Worm (Caenorhabditis elegans): Measurements from ENCODE around the gene srv-6.

srv-6 gene

DNA sequence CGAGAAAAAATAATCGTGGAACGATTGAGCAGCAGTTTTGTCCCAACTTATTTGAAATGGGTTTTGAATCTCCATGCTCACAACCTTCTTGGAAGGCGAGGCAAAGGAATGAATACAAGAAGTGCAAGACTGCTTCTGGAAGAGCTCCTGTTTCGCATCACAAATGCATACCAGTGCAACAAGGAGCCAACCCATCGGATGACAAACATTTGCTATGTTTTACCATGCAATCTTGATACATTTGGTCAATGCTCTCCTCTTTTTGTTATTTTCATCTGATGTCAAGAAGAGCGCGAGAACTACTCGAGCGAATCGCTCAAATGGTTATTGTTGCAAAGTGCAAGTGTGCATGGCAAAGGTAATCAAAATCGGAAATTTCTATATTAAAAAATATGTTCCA lies 17.3 kb downstream of the srv-6 start, which contains the start of gene mec-18:
mec-18 (minus strand) TSS at position 101 of the 400 bp plus-strand sequence.
- no peak for TF ChIP-seq ztf-11 (tag; optimal IDR thresholded peaks at IDR 0.05)
- TF ChIP-seq unc-30 (tag; optimal IDR thresholded peaks at IDR 0.05), result no peak
- TF ChIP-seq mdl-1 (tag; optimal IDR thresholded peaks at IDR 0.05), result no peak
- no peak for TF ChIP-seq sox-4 (tag; optimal IDR thresholded peaks at IDR 0.05)
- TF ChIP-seq lin-13 (GFP tag; optimal IDR thresholded peaks at IDR 0.05), result no peak

DNA sequence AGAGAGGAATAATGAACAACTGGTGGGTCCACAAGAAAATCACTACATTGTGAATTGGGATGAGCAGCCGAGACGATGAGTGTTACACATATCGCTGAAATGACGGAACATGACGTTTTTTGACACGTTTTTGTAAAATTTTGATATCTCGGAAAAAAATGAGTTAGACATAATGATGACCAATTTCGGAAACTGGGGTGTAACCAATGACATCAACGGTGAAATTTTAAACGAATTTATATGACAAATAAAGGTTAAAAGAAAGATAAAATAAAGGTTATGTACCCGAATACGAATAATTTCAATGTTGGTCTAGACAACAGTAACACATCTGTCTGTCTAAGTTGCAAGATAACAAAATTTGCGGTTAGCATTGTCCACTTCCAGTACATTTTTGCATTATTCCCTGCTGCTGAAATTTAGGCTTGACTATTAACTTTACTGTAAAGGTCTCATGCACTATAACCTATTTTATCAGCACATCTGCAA lies 22.5 kb downstream of the srv-6 start, which contains the start of the genes twk-28 and ets-9:
twk-28 (minus strand) TSS at position 51 of the 489 bp plus-strand sequence.
ets-9 (plus strand) TSS at position 410 of the 489 bp plus-strand sequence.
- TF ChIP-seq lin-35 (GFP tag; optimal IDR thresholded peaks at IDR 0.05) (no peak), rnt-1 (tag; optimal IDR thresholded peaks at IDR 0.05) (peak; percentile 30), elt-3 (tag; optimal IDR thresholded peaks at IDR 0.05) (no peak), lir-3 (tag; optimal IDR thresholded peaks at IDR 0.05; ENCODE audit: poor library complexity) (no peak)

DNA sequence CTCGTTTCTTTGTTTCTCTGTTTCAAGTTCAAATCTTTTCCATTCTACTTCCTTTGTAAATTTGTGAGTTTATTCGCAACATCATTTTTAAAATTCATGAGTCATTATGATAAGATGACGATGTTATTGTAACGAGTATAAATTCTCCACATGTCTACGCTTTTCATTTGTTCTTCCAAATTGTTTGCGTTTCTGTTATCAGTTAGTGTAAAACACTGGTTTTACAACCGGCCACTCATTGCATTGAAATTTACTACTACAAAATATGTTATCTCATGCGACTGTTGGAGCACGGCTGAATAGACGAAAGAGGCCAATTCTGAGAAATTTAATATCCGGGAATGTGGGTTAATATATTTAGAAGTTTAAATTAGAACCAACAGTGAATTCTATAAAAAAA lies 25.5 kb downstream of the srv-6 start, which contains the start of gene C52B9.19:
C52B9.19 (plus strand) TSS at position 176 of the 400 bp plus-strand sequence.
- TF ChIP-seq zip-4 (GFP tag; optimal IDR thresholded peaks at IDR 0.05), result no peak
- TF ChIP-seq aly-2 (tag; optimal IDR thresholded peaks at IDR 0.05), result no peak
- no peak for TF ChIP-seq ztf-11 (tag; optimal IDR thresholded peaks at IDR 0.05)
- no peak for TF ChIP-seq lir-3 (tag; optimal IDR thresholded peaks at IDR 0.05; ENCODE audit: poor library complexity)
- TF ChIP-seq xbp-1 (tag; optimal IDR thresholded peaks at IDR 0.05), result no peak
- no peak for TF ChIP-seq sox-4 (tag; optimal IDR thresholded peaks at IDR 0.05)
- TF ChIP-seq C16A3.4 (tag; optimal IDR thresholded peaks at IDR 0.05), result no peak
- TF ChIP-seq unc-30 (tag; optimal IDR thresholded peaks at IDR 0.05), result no peak
- peak; percentile 71 for TF ChIP-seq elt-2 (tag; optimal IDR thresholded peaks at IDR 0.05)
- TF ChIP-seq lin-35 (GFP tag; optimal IDR thresholded peaks at IDR 0.05), result no peak
- no peak for TF ChIP-seq nhr-237 (tag; optimal IDR thresholded peaks at IDR 0.05)
- peak; percentile 24 for TF ChIP-seq jun-1 (tag; optimal IDR thresholded peaks at IDR 0.05)
- no peak for TF ChIP-seq egl-27 (tag; optimal IDR thresholded peaks at IDR 0.05)
- peak; percentile 45 for TF ChIP-seq pqm-1 (tag; optimal IDR thresholded peaks at IDR 0.05)
- TF ChIP-seq nhr-71 (tag; optimal IDR thresholded peaks at IDR 0.05), result no peak
- no peak for TF ChIP-seq F16B12.6 (tag; optimal IDR thresholded peaks at IDR 0.05)

DNA sequence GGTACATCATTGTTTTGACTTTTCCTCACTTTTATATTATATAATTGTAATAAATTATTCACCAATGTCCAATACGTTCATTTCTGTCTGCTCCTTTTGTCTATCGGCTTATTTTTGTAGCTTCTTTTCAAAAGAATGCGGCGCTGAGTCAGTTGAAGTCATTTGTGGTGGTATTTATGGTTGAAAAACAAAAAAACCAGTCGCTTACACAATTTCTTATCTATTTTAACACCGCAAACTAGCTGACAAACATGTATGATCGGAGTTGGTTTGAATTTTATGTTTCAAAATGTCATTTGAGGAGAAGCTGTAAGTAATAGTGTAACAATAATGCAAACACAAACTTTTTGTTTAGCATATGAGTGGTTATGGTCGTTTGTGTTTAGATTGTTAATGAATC lies 27.1 kb downstream of the srv-6 start, which contains the start of gene ets-10:
ets-10 (plus strand) TSS at position 201 of the 400 bp plus-strand sequence.
- TF ChIP-seq ceh-63 (GFP tag; optimal IDR thresholded peaks at IDR 0.05) (no peak), lir-3 (tag; optimal IDR thresholded peaks at IDR 0.05; ENCODE audit: poor library complexity) (no peak), efl-1 (optimal IDR thresholded peaks at IDR 0.05) (no peak), efl-1 (GFP tag; optimal IDR thresholded peaks at IDR 0.05 in 1 of 2) (peak in 1 of 2 experiments; percentile 65), fos-1 (tag; optimal IDR thresholded peaks at IDR 0.05) (no peak)

DNA sequence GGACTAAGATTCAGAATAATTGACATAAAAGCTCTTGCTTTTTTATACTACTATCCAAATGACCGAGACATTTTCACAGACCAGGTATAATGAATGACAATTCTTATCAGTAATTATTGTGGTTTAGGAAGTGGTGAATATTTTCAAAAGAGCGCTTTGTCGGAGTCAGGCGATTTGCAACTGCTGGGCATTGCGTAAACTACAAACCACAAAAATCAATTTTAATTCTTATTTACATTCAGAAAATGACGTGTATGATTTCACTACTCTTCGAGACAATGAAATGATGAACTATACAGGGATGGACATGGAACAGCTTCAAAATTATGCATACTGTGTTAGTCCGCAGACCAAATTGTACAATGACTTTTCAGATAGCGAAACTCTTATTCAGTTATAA lies 27.6 kb downstream of the srv-6 start:
- TF ChIP-seq nhr-20 (tag; optimal IDR thresholded peaks at IDR 0.05) (no peak), nhr-71 (tag; optimal IDR thresholded peaks at IDR 0.05) (peak; percentile 39), efl-1 (optimal IDR thresholded peaks at IDR 0.05) (no peak), efl-1 (GFP tag; optimal IDR thresholded peaks at IDR 0.05 in 1 of 2) (peak in 1 of 2 experiments; percentile 38), nhr-28 (tag; optimal IDR thresholded peaks at IDR 0.05) (no peak), elt-2 (tag; optimal IDR thresholded peaks at IDR 0.05) (peak; percentile 19)

DNA sequence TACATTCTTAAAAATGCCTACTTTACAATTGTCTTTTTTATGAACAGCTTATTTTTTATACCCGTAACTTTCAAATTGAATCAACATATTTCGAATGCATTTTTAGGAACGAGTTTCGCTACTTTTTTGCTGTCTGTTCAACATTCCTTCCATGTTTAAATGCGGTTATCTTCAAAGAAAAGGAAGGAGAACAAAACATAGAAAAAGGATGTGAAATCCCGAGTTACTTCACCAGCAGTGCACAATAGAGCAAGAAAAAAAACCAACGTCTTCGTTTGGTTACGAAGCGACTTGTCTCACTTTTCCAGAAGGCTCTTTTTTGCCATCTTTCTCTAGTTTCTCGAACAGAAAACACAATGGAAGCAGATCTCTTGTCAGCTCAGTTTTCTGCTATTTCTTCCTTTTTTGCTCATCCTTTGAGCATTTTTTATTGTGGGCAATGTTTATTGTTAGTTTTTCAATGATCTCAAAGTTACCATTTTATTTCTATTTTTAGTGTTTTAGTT lies 28.9 kb downstream of the srv-6 start, which contains the start of gene cka-2:
cka-2 (plus strand) TSS at position 456 of the 506 bp plus-strand sequence.
- no peak for TF ChIP-seq blmp-1 (tag; optimal IDR thresholded peaks at IDR 0.05)
- peak in 1 of 3 experiments; percentile 23 for TF ChIP-seq ceh-82 (tag; optimal IDR thresholded peaks at IDR 0.05)
- no peak for TF ChIP-seq efl-1 (optimal IDR thresholded peaks at IDR 0.05)
- TF ChIP-seq efl-1 (GFP tag; optimal IDR thresholded peaks at IDR 0.05 in 1 of 2), result no peak
- TF ChIP-seq sup-37 (GFP tag; optimal IDR thresholded peaks at IDR 0.05), result no peak
- no peak for TF ChIP-seq egl-27 (tag; optimal IDR thresholded peaks at IDR 0.05)
- TF ChIP-seq nhr-85 (tag), result no peak
- peak; percentile 8 for TF ChIP-seq nhr-71 (tag; optimal IDR thresholded peaks at IDR 0.05)
- TF ChIP-seq lin-14 (GFP tag; optimal IDR thresholded peaks at IDR 0.05), result peak; percentile 67
- TF ChIP-seq fkh-10 (GFP tag; optimal IDR thresholded peaks at IDR 0.05), result peak; percentile 76
- no peak for TF ChIP-seq lin-35 (GFP tag; optimal IDR thresholded peaks at IDR 0.05)
- no peak for TF ChIP-seq hpl-2 (GFP tag; optimal IDR thresholded peaks at IDR 0.05)
- TF ChIP-seq nhr-76 (tag; optimal IDR thresholded peaks at IDR 0.05), result no peak
- no peak for TF ChIP-seq egl-13 (tag; optimal IDR thresholded peaks at IDR 0.05)
- TF ChIP-seq mab-9 (GFP tag; IDR thresholded peaks at IDR 0.05), result no peak
- no peak for TF ChIP-seq isw-1 (GFP tag; IDR thresholded peaks at IDR 0.05)
